Fruit fly (Drosophila melanogaster) whole organism, embryonic: ENCODE results near the gene Npc2g.

Source experiments
- Blimp-1 ChIP-seq: fragments of 200-800 bp; sonication (Bioruptor generic); optimal IDR thresholded peaks from 3 replicates; lab custom pipeline; 2018; ENCODE audit warnings: missing biosample characterization, missing genetic modification characterization, mild to moderate bottlenecking, moderate library complexity, missing genetic modification reagents
- CG10979 ChIP-seq: fragments of 200-800 bp; sonication (Bioruptor generic); optimal IDR thresholded peaks from 2 replicates; lab custom pipeline; 2018; ENCODE audit warnings: missing biosample characterization, mild to moderate bottlenecking, missing genetic modification characterization, moderate library complexity
- CG11696 ChIP-seq: fragments of 200-800 bp; sonication (Bioruptor generic); IDR thresholded peaks from 2 replicates; pipeline ENCODE4 v1.3.6; 2022; ENCODE audit warnings: missing biosample characterization, missing genetic modification characterization
- CG12071 ChIP-seq: fragments of 200-800 bp; sonication (Bioruptor generic); optimal IDR thresholded peaks from 3 replicates; lab custom pipeline; 2018; ENCODE audit warnings: missing biosample characterization, mild to moderate bottlenecking, missing genetic modification characterization
- CG12104 ChIP-seq: fragments of 200-800 bp; sonication (Bioruptor generic); optimal IDR thresholded peaks from 3 replicates; lab custom pipeline; 2016; ENCODE audit warnings: missing biosample characterization, missing genetic modification characterization
- CG12219 ChIP-seq: fragments of 200-800 bp; sonication (Bioruptor generic); optimal IDR thresholded peaks from 3 replicates; lab custom pipeline; 2018; ENCODE audit warnings: missing biosample characterization, mild to moderate bottlenecking, missing genetic modification characterization
- CG1233 ChIP-seq: fragments of 200-800 bp; sonication (Bioruptor generic); optimal IDR thresholded peaks from 4 replicates; lab custom pipeline; 2018; ENCODE audit warnings: missing biosample characterization, mild to moderate bottlenecking, missing genetic modification characterization
- CG14050 ChIP-seq: fragments of 200-800 bp; sonication (Bioruptor generic); IDR thresholded peaks from 3 replicates; pipeline ENCODE4 v1.3.6; 2022; ENCODE audit warnings: missing biosample characterization, missing genetic modification characterization
- CG15011 ChIP-seq: fragments of 200-800 bp; sonication (Bioruptor generic); optimal IDR thresholded peaks from 3 replicates; lab custom pipeline; 2018; ENCODE audit warnings: missing biosample characterization, mild to moderate bottlenecking, missing genetic modification characterization
- CG16815 ChIP-seq: fragments of 200-800 bp; sonication (Bioruptor generic); optimal IDR thresholded peaks from 3 replicates; lab custom pipeline; 2017; ENCODE audit warnings: missing biosample characterization, mild to moderate bottlenecking, missing genetic modification characterization
- CG18764 ChIP-seq: fragments of 200-800 bp; sonication (Bioruptor generic); optimal IDR thresholded peaks from 3 replicates; lab custom pipeline; 2016; ENCODE audit warnings: missing biosample characterization, missing genetic modification characterization
- CG30020 ChIP-seq: fragments of 200-800 bp; optimal IDR thresholded peaks from 2 replicates; lab custom pipeline; 2019; ENCODE audit warnings: missing biosample characterization, mild to moderate bottlenecking, missing genetic modification characterization, moderate library complexity
- CG3065 ChIP-seq: fragments of 200-800 bp; sonication (Bioruptor generic); optimal IDR thresholded peaks from 2 replicates; lab custom pipeline; 2016; ENCODE audit warnings: missing biosample characterization, missing genetic modification characterization
- CG31224 ChIP-seq: fragments of 200-800 bp; sonication (Bioruptor generic); IDR thresholded peaks from 2 replicates; pipeline ENCODE4 v1.3.6; 2022; ENCODE audit warnings: missing biosample characterization, missing genetic modification characterization
- CG31365 ChIP-seq: fragments of 200-800 bp; sonication (Bioruptor generic); optimal IDR thresholded peaks from 2 replicates; lab custom pipeline; 2018; ENCODE audit warnings: missing biosample characterization, mild to moderate bottlenecking, missing genetic modification characterization
- CG3407 ChIP-seq: fragments of 200-800 bp; sonication (Bioruptor generic); optimal IDR thresholded peaks from 2 replicates; lab custom pipeline; 2018; ENCODE audit warnings: missing biosample characterization, mild to moderate bottlenecking, missing genetic modification characterization
- CG34376 ChIP-seq: fragments of 200-800 bp; sonication (Bioruptor generic); optimal IDR thresholded peaks from 2 replicates; lab custom pipeline; 2018; ENCODE audit warnings: missing biosample characterization, mild to moderate bottlenecking, missing genetic modification characterization
- CG43689 ChIP-seq: fragments of 200-800 bp; sonication (Bioruptor generic); IDR thresholded peaks from 2 replicates; pipeline ENCODE4 v1.3.6; 2022; ENCODE audit warnings: missing biosample characterization, missing genetic modification characterization
- CG6254 ChIP-seq: fragments of 200-800 bp; sonication (Bioruptor generic); optimal IDR thresholded peaks from 3 replicates; lab custom pipeline; 2017; ENCODE audit warnings: mild to moderate bottlenecking, missing biosample characterization, missing genetic modification reagents, missing genetic modification characterization
- CG6683 ChIP-seq: fragments of 200-800 bp; sonication (Bioruptor generic); optimal IDR thresholded peaks from 2 replicates; lab custom pipeline; 2017; ENCODE audit warnings: missing biosample characterization, mild to moderate bottlenecking, missing genetic modification characterization, missing genetic modification reagents
- CG6765 ChIP-seq: fragments of 200-800 bp; sonication (Bioruptor generic); optimal IDR thresholded peaks from 3 replicates; lab custom pipeline; 2017; ENCODE audit warnings: missing biosample characterization, mild to moderate bottlenecking, missing genetic modification characterization
- Gug ChIP-seq: fragments of 200-800 bp; sonication (Bioruptor generic); IDR thresholded peaks from 4 replicates; pipeline ENCODE4 v1.3.6; 2022; ENCODE audit warnings: missing biosample characterization, missing genetic modification characterization
- HHEX ChIP-seq: fragments of 200-800 bp; sonication (Bioruptor generic); optimal IDR thresholded peaks from 3 replicates; lab custom pipeline; 2017; ENCODE audit warnings: missing biosample characterization, mild to moderate bottlenecking, missing genetic modification characterization, missing genetic modification reagents
- HLH54F ChIP-seq: fragments of 200-800 bp; sonication (Bioruptor generic); optimal IDR thresholded peaks from 3 replicates; lab custom pipeline; 2016; ENCODE audit warnings: missing biosample characterization, missing genetic modification characterization
- Hmx ChIP-seq: fragments of 200-800 bp; sonication (Bioruptor generic); optimal IDR thresholded peaks from 2 replicates; lab custom pipeline; 2016; ENCODE audit warnings: missing biosample characterization, missing genetic modification characterization
- Neu2 ChIP-seq: fragments of 200-800 bp; sonication (Bioruptor generic); optimal IDR thresholded peaks from 3 replicates; lab custom pipeline; 2016; ENCODE audit warnings: missing biosample characterization, missing genetic modification characterization, borderline replicate concordance
- Nf-YB ChIP-seq: fragments of 200-800 bp; sonication (Bioruptor generic); optimal IDR thresholded peaks from 3 replicates; lab custom pipeline; 2019; ENCODE audit warnings: missing biosample characterization, mild to moderate bottlenecking, missing genetic modification characterization, moderate library complexity
- Rx ChIP-seq: fragments of 200-800 bp; sonication (Bioruptor generic); IDR thresholded peaks from 2 replicates; pipeline ENCODE4 v1.3.6; 2022; ENCODE audit warnings: missing biosample characterization, missing genetic modification characterization
- Scr ChIP-seq: fragments of 200-800 bp; sonication (Bioruptor generic); IDR thresholded peaks from 2 replicates; pipeline ENCODE4 v1.3.6; 2022; ENCODE audit warnings: missing biosample characterization, missing genetic modification characterization; ENCODE audit not compliant: partially characterized antibody
- Sry-δ ChIP-seq: fragments of 200-800 bp; sonication (Bioruptor generic); optimal IDR thresholded peaks from 2 replicates; lab custom pipeline; 2016; ENCODE audit warnings: missing biosample characterization, missing genetic modification characterization
- Trl ChIP-seq, 3 experiments: fragments of >200 bp in 2 of 3; fragments of 200-800 bp in 1 of 3; sonication (Bioruptor generic) in 1 of 3; optimal IDR thresholded peaks; 2 replicates in 1 of 3; 3 replicates in 2 of 3; lab custom pipeline; 2016 to 2017; ENCODE audit warnings: missing biosample characterization in 1 of 3, missing genetic modification characterization in 1 of 3
- Xbp1 ChIP-seq: fragments of 200-800 bp; sonication (Bioruptor generic); optimal IDR thresholded peaks from 3 replicates; lab custom pipeline; 2016; ENCODE audit warnings: missing biosample characterization, mild to moderate bottlenecking, missing genetic modification characterization
- Xrp1 ChIP-seq: fragments of 200-800 bp; sonication (Bioruptor generic); IDR thresholded peaks from 2 replicates; pipeline ENCODE4 v1.3.6; 2022; ENCODE audit warnings: missing biosample characterization, missing genetic modification characterization
- bsh ChIP-seq, 2 experiments: fragments of 200-800 bp; sonication (Bioruptor generic); optimal IDR thresholded peaks; 2 replicates each; lab custom pipeline; 2017 to 2018; ENCODE audit warnings: mild to moderate bottlenecking in 2 of 2, missing biosample characterization in 2 of 2, missing genetic modification characterization in 2 of 2, moderate library complexity in 1 of 2
- btn ChIP-seq: fragments of 200-800 bp; sonication (Bioruptor generic); optimal IDR thresholded peaks from 2 replicates; lab custom pipeline; 2016; ENCODE audit warnings: missing biosample characterization, missing genetic modification characterization
- chinmo ChIP-seq: fragments of 200-800 bp; sonication (Bioruptor generic); IDR thresholded peaks from 4 replicates; pipeline ENCODE4 v1.3.6; 2022; ENCODE audit warnings: missing biosample characterization, missing genetic modification characterization; ENCODE audit not compliant: partially characterized antibody
- ci ChIP-seq: fragments of 200-800 bp; sonication (Bioruptor generic); IDR thresholded peaks from 3 replicates; pipeline ENCODE4 v1.3.6; 2022; ENCODE audit warnings: missing biosample characterization, missing genetic modification characterization
- dan ChIP-seq: fragments of 200-800 bp; sonication (Bioruptor generic); IDR thresholded peaks from 2 replicates; pipeline ENCODE4 v1.3.6; 2022; ENCODE audit warnings: missing biosample characterization, missing genetic modification characterization
- fd3F ChIP-seq: fragments of 200-800 bp; sonication (Bioruptor generic); optimal IDR thresholded peaks from 2 replicates; lab custom pipeline; 2018; ENCODE audit warnings: missing biosample characterization, mild to moderate bottlenecking, missing genetic modification characterization, moderate library complexity
- fd64A ChIP-seq: fragments of 200-800 bp; sonication (Bioruptor generic); optimal IDR thresholded peaks from 3 replicates; lab custom pipeline; 2018; ENCODE audit warnings: missing biosample characterization, mild to moderate bottlenecking, missing genetic modification characterization
- gsb ChIP-seq: fragments of 200-800 bp; sonication (Bioruptor generic); IDR thresholded peaks from 2 replicates; pipeline ENCODE4 v1.3.6; 2022; ENCODE audit warnings: missing biosample characterization, missing genetic modification characterization
- gsb-n ChIP-seq: fragments of 200-800 bp; sonication (Bioruptor generic); optimal IDR thresholded peaks from 3 replicates; lab custom pipeline; 2018; ENCODE audit warnings: missing biosample characterization, mild to moderate bottlenecking, missing genetic modification characterization
- kni ChIP-seq: fragments of 200-800 bp; sonication (Bioruptor generic); optimal IDR thresholded peaks from 3 replicates; lab custom pipeline; 2017; ENCODE audit warnings: mild to moderate bottlenecking, missing biosample characterization, missing genetic modification reagents, missing genetic modification characterization
- nau ChIP-seq: fragments of 200-800 bp; sonication (Bioruptor generic); optimal IDR thresholded peaks from 3 replicates; lab custom pipeline; 2017; ENCODE audit warnings: missing biosample characterization, mild to moderate bottlenecking, missing genetic modification characterization, missing genetic modification reagents
- org-1 ChIP-seq: fragments of 200-800 bp; sonication (Bioruptor generic); optimal IDR thresholded peaks from 2 replicates; lab custom pipeline; 2017; ENCODE audit warnings: missing biosample characterization, missing genetic modification characterization
- pho ChIP-seq: fragments of 200-800 bp; sonication (Bioruptor generic); optimal IDR thresholded peaks from 2 replicates; lab custom pipeline; 2016; ENCODE audit warnings: missing biosample characterization, missing genetic modification characterization
- pros ChIP-seq: fragments of 200-800 bp; sonication (Bioruptor generic); optimal IDR thresholded peaks from 3 replicates; lab custom pipeline; 2019; ENCODE audit warnings: missing biosample characterization, mild to moderate bottlenecking, missing genetic modification characterization, moderate library complexity
- scrt ChIP-seq: fragments of 200-800 bp; sonication (Bioruptor generic); optimal IDR thresholded peaks from 2 replicates; lab custom pipeline; 2018; ENCODE audit warnings: missing biosample characterization, mild to moderate bottlenecking, missing genetic modification characterization, moderate library complexity
- seq ChIP-seq: fragments of 200-800 bp; sonication (Bioruptor generic); IDR thresholded peaks from 2 replicates; pipeline ENCODE4 v1.3.6; 2022; ENCODE audit warnings: missing biosample characterization, missing genetic modification characterization
- ssp ChIP-seq: fragments of 200-800 bp; sonication (Bioruptor generic); IDR thresholded peaks from 2 replicates; pipeline ENCODE4 v1.3.6; 2022; ENCODE audit warnings: missing biosample characterization, missing genetic modification characterization
- tap ChIP-seq: fragments of 200-800 bp; optimal IDR thresholded peaks from 3 replicates; lab custom pipeline; 2019; ENCODE audit warnings: missing biosample characterization, mild to moderate bottlenecking, missing genetic modification characterization, moderate library complexity

Npc2g gene

dm6 chr3R:30709270-30709669 is 35.8 kb downstream of the Npc2g start (continued):
- TF ChIP-seq CG31365 (no peak), pros (GFP tag; lab: Kevin White, UChicago) (no peak), CG30020 (tag; lab: Kevin White, UChicago) (no peak), CG11696 (GFP tag; lab: Robert Waterston, UW) (no peak), bsh (GFP tag; optimal IDR thresholded peaks at IDR 0.05; lab: Kevin White, UChicago) (peak in 1 of 2 experiments; percentile 19), Trl (optimal IDR thresholded peaks at IDR 0.05; lab: Kevin White, UChicago) (no peak), Trl (GFP tag; optimal IDR thresholded peaks at IDR 0.05; lab: Kevin White, UChicago) (no peak), Xrp1 (peak; percentile 29; the same call in 1 of the 2 replicates), Xbp1 (GFP tag; lab: Kevin White, UChicago) (no peak), dan (GFP tag; lab: Robert Waterston, UW) (no peak), CG15011 (GFP tag; lab: Kevin White, UChicago) (no peak), org-1 (GFP tag; lab: Kevin White, UChicago) (no peak), CG3065 (GFP tag; lab: Kevin White, UChicago) (no peak), Gug (GFP tag; lab: Robert Waterston, UW) (no peak), HLH54F (no peak), CG16815 (GFP tag; lab: Kevin White, UChicago) (no peak), gsb-n (tag; lab: Kevin White, UChicago) (no peak), chinmo (GFP tag; lab: Robert Waterston, UW) (no peak), kni (no peak), Blimp-1 (GFP tag; lab: Kevin White, UChicago) (peak; percentile 23), Rx (GFP tag; lab: Robert Waterston, UW) (no peak), gsb (GFP tag; lab: Robert Waterston, UW) (no peak), CG6254 (GFP tag; lab: Kevin White, UChicago) (no peak), CG31224 (GFP tag; lab: Robert Waterston, UW) (no peak), CG12104 (GFP tag; lab: Kevin White, UChicago) (no peak), CG14050 (GFP tag; lab: Robert Waterston, UW) (no peak), HHEX (GFP tag; lab: Kevin White, UChicago) (peak; percentile 27), nau (GFP tag; lab: Kevin White, UChicago) (no peak), CG12071 (GFP tag; lab: Kevin White, UChicago) (no peak), pho (GFP tag; lab: Kevin White, UChicago) (no peak), fd3F (no peak), seq (no peak), CG1233 (no peak), Sry-δ (GFP tag; lab: Kevin White, UChicago) (no peak), CG12219 (GFP tag; lab: Kevin White, UChicago) (no peak), CG6683 (GFP tag; lab: Kevin White, UChicago) (no peak), ci (GFP tag; lab: Robert Waterston, UW) (0 out of 3 replicates have a peak, but pooled peaks have one; percentile 32), CG10979 (tag; lab: Kevin White, UChicago) (no peak), Neu2 (no peak), scrt (GFP tag; lab: Kevin White, UChicago) (no peak), ssp (GFP tag; lab: Robert Waterston, UW) (peak; percentile 15; the same call in 1 of the 2 replicates), CG6765 (GFP tag; lab: Kevin White, UChicago) (no peak), CG3407 (no peak), fd64A (GFP tag; lab: Kevin White, UChicago) (no peak), Hmx (GFP tag; lab: Kevin White, UChicago) (no peak), Scr (GFP tag; lab: Robert Waterston, UW) (no peak), CG18764 (GFP tag; lab: Kevin White, UChicago) (no peak), tap (tag; lab: Kevin White, UChicago) (no peak), CG34376 (GFP tag; lab: Kevin White, UChicago) (no peak), btn (GFP tag; lab: Kevin White, UChicago) (no peak), CG43689 (no peak), Nf-YB (no peak)
